Fruit fly (Drosophila melanogaster) whole organism, embryonic: ENCODE results near the gene Pp1-87B.

Source experiments
- Adf1 ChIP-seq: fragments of 200-800 bp; sonication (Bioruptor generic); IDR thresholded peaks from 2 replicates; pipeline ENCODE4 v1.3.6; 2022; ENCODE audit warnings: missing biosample characterization, missing genetic modification characterization
- Awh ChIP-seq: fragments of 200-800 bp; sonication (Bioruptor generic); IDR thresholded peaks from 2 replicates; pipeline ENCODE4, ENCODE4 v1.3.6; 2022; ENCODE audit warnings: missing biosample characterization, missing genetic modification characterization
- B-H2 ChIP-seq: fragments of 200-800 bp; sonication (Bioruptor generic); optimal IDR thresholded peaks from 2 replicates; lab custom pipeline; 2018; ENCODE audit warnings: missing biosample characterization, mild to moderate bottlenecking, missing genetic modification characterization
- BEAF-32 ChIP-seq: fragments of 200-800 bp; sonication (Bioruptor generic); optimal IDR thresholded peaks from 3 replicates; lab custom pipeline; 2017; ENCODE audit warnings: missing biosample characterization, missing genetic modification characterization, mild to moderate bottlenecking, moderate library complexity, missing genetic modification reagents
- BtbVII ChIP-seq: fragments of 200-800 bp; sonication (Bioruptor generic); optimal IDR thresholded peaks from 3 replicates; lab custom pipeline; 2017; ENCODE audit warnings: missing biosample characterization, mild to moderate bottlenecking, missing genetic modification characterization
- CG10147 ChIP-seq: fragments of 200-800 bp; sonication (Bioruptor generic); optimal IDR thresholded peaks from 2 replicates; lab custom pipeline; 2019; ENCODE audit warnings: missing biosample characterization, mild to moderate bottlenecking, missing genetic modification characterization, moderate library complexity
- CG12942 ChIP-seq: fragments of 200-800 bp; sonication (Bioruptor generic); optimal IDR thresholded peaks from 3 replicates; lab custom pipeline; 2016; ENCODE audit warnings: missing biosample characterization, missing genetic modification characterization
- CG13775 ChIP-seq: fragments of 200-800 bp; sonication (Bioruptor generic); optimal IDR thresholded peaks from 3 replicates; lab custom pipeline; 2017; ENCODE audit warnings: missing biosample characterization, mild to moderate bottlenecking, missing genetic modification characterization
- CG14710 ChIP-seq: fragments of 200-800 bp; sonication (Bioruptor generic); optimal IDR thresholded peaks from 3 replicates; lab custom pipeline; 2019; ENCODE audit warnings: missing biosample characterization, mild to moderate bottlenecking, missing genetic modification characterization, moderate library complexity
- CG15479 ChIP-seq: fragments of 200-800 bp; sonication (Bioruptor generic); optimal IDR thresholded peaks from 3 replicates; lab custom pipeline; 2019; ENCODE audit warnings: missing biosample characterization, mild to moderate bottlenecking, missing genetic modification characterization, moderate library complexity
- CG2116 ChIP-seq: fragments of 200-800 bp; sonication (Bioruptor generic); optimal IDR thresholded peaks from 3 replicates; lab custom pipeline; 2018; ENCODE audit warnings: missing biosample characterization, mild to moderate bottlenecking, missing genetic modification characterization
- CG31441 ChIP-seq: fragments of 200-800 bp; sonication (Bioruptor generic); IDR thresholded peaks from 2 replicates; pipeline ENCODE4 v1.3.6; 2022; ENCODE audit warnings: missing biosample characterization, missing genetic modification characterization
- CG32532 ChIP-seq: fragments of 200-800 bp; sonication (Bioruptor generic); IDR thresholded peaks from 2 replicates; pipeline ENCODE4 v1.3.6; 2022; ENCODE audit warnings: missing biosample characterization, missing genetic modification characterization
- CG4820 ChIP-seq: fragments of 200-800 bp; sonication (Bioruptor generic); optimal IDR thresholded peaks from 3 replicates; lab custom pipeline; 2016; ENCODE audit warnings: missing biosample characterization, missing genetic modification characterization
- CG6689 ChIP-seq: fragments of 200-800 bp; sonication (Bioruptor generic); IDR thresholded peaks from 2 replicates; pipeline ENCODE4 v1.3.6; 2022; ENCODE audit warnings: missing biosample characterization, missing genetic modification characterization
- CG8924 ChIP-seq: fragments of 200-800 bp; optimal IDR thresholded peaks from 3 replicates; lab custom pipeline; 2019; ENCODE audit warnings: missing biosample characterization, mild to moderate bottlenecking, missing genetic modification characterization, moderate library complexity
- CoRest ChIP-seq: fragments of 200-800 bp; sonication (Bioruptor generic); optimal IDR thresholded peaks from 3 replicates; lab custom pipeline; 2018; ENCODE audit warnings: missing biosample characterization, mild to moderate bottlenecking, missing genetic modification characterization, moderate library complexity
- D19A ChIP-seq: fragments of 200-800 bp; optimal IDR thresholded peaks from 3 replicates; lab custom pipeline; 2019; ENCODE audit warnings: missing biosample characterization, mild to moderate bottlenecking, missing genetic modification characterization, moderate library complexity
- Deaf1 ChIP-seq: fragments of 200-800 bp; optimal IDR thresholded peaks from 3 replicates; lab custom pipeline; 2019; ENCODE audit warnings: missing biosample characterization, mild to moderate bottlenecking, missing genetic modification characterization, moderate library complexity
- Dfd ChIP-seq, 2 experiments: fragments of >200 bp; optimal IDR thresholded peaks; 2 replicates each; lab custom pipeline; 2017; ENCODE audit warnings: missing biosample characterization in 2 of 2, missing genetic modification characterization in 2 of 2
- Dll ChIP-seq: fragments of 200-800 bp; sonication (Bioruptor generic); IDR thresholded peaks from 4 replicates; pipeline ENCODE4 v1.3.6; 2022; ENCODE audit warnings: missing biosample characterization, missing genetic modification characterization; ENCODE audit not compliant: partially characterized antibody
- Ets97D ChIP-seq: fragments of 200-800 bp; sonication (Bioruptor generic); optimal IDR thresholded peaks from 3 replicates; lab custom pipeline; 2016; ENCODE audit warnings: missing biosample characterization, missing genetic modification characterization
- Fer3 ChIP-seq: fragments of 200-800 bp; sonication (Bioruptor generic); optimal IDR thresholded peaks from 2 replicates; lab custom pipeline; 2018; ENCODE audit warnings: missing biosample characterization, mild to moderate bottlenecking, missing genetic modification characterization, moderate library complexity
- Lhr ChIP-seq: fragments of 200-800 bp; sonication (Bioruptor generic); optimal IDR thresholded peaks from 3 replicates; lab custom pipeline; 2017; ENCODE audit warnings: mild to moderate bottlenecking, missing biosample characterization, missing genetic modification reagents, missing genetic modification characterization
- Myb ChIP-seq: fragments of 200-800 bp; sonication (Bioruptor generic); optimal IDR thresholded peaks from 2 replicates; lab custom pipeline; 2016; ENCODE audit warnings: missing biosample characterization, missing genetic modification characterization
- Nf-YC ChIP-seq: fragments of 200-800 bp; optimal IDR thresholded peaks from 3 replicates; lab custom pipeline; 2019; ENCODE audit warnings: missing biosample characterization, mild to moderate bottlenecking, missing genetic modification characterization, moderate library complexity
- NfI ChIP-seq: fragments of 200-800 bp; sonication (Bioruptor generic); optimal IDR thresholded peaks from 3 replicates; lab custom pipeline; 2018; ENCODE audit warnings: missing biosample characterization, mild to moderate bottlenecking, missing genetic modification characterization, moderate library complexity
- Ravus ChIP-seq: fragments of 200-800 bp; sonication (Bioruptor generic); IDR thresholded peaks from 2 replicates; pipeline ENCODE4 v1.3.6; 2022; ENCODE audit warnings: missing biosample characterization, missing genetic modification characterization
- Sry-δ ChIP-seq: fragments of 200-800 bp; sonication (Bioruptor generic); optimal IDR thresholded peaks from 2 replicates; lab custom pipeline; 2016; ENCODE audit warnings: missing biosample characterization, missing genetic modification characterization
- Xbp1 ChIP-seq: fragments of 200-800 bp; sonication (Bioruptor generic); optimal IDR thresholded peaks from 3 replicates; lab custom pipeline; 2016; ENCODE audit warnings: missing biosample characterization, mild to moderate bottlenecking, missing genetic modification characterization
- Xrp1 ChIP-seq: fragments of 200-800 bp; sonication (Bioruptor generic); IDR thresholded peaks from 2 replicates; pipeline ENCODE4 v1.3.6; 2022; ENCODE audit warnings: missing biosample characterization, missing genetic modification characterization
- bigmax ChIP-seq: fragments of 200-800 bp; sonication (Bioruptor generic); optimal IDR thresholded peaks from 2 replicates; lab custom pipeline; 2018; ENCODE audit warnings: missing biosample characterization, mild to moderate bottlenecking, missing genetic modification characterization
- caup ChIP-seq: fragments of 200-800 bp; sonication (Bioruptor generic); optimal IDR thresholded peaks from 3 replicates; lab custom pipeline; 2017; ENCODE audit warnings: missing biosample characterization, mild to moderate bottlenecking, missing genetic modification characterization, moderate library complexity; ENCODE audit not compliant: severe bottlenecking
- da ChIP-seq: fragments of 200-800 bp; sonication (Bioruptor generic); optimal IDR thresholded peaks from 2 replicates; lab custom pipeline; 2016; ENCODE audit warnings: missing biosample characterization, missing genetic modification characterization
- exex ChIP-seq: fragments of 200-800 bp; sonication (Bioruptor generic); optimal IDR thresholded peaks from 4 replicates; lab custom pipeline; 2018; ENCODE audit warnings: missing biosample characterization, mild to moderate bottlenecking, missing genetic modification characterization, moderate library complexity
- gem ChIP-seq: fragments of 200-800 bp; sonication (Bioruptor generic); optimal IDR thresholded peaks from 2 replicates; lab custom pipeline; 2019; ENCODE audit warnings: missing biosample characterization, mild to moderate bottlenecking, missing genetic modification characterization, moderate library complexity
- gro ChIP-seq: fragments of 200-800 bp; sonication (Bioruptor generic); optimal IDR thresholded peaks from 2 replicates; lab custom pipeline; 2016; ENCODE audit warnings: missing biosample characterization, missing genetic modification characterization
- gsb-n ChIP-seq: fragments of 200-800 bp; sonication (Bioruptor generic); optimal IDR thresholded peaks from 3 replicates; lab custom pipeline; 2018; ENCODE audit warnings: missing biosample characterization, mild to moderate bottlenecking, missing genetic modification characterization
- hbn ChIP-seq: fragments of 200-800 bp; sonication (Bioruptor generic); IDR thresholded peaks from 2 replicates; pipeline ENCODE4 v1.3.6; 2022; ENCODE audit warnings: missing biosample characterization, missing genetic modification characterization; ENCODE audit not compliant: partially characterized antibody
- insv ChIP-seq, 2 experiments: fragments of 200-800 bp; sonication (Bioruptor generic); optimal IDR thresholded peaks; 3 replicates each; lab custom pipeline; 2016 to 2018; ENCODE audit warnings: missing biosample characterization in 2 of 2, missing genetic modification characterization in 2 of 2
- lola ChIP-seq, 3 experiments: fragments of >200 bp in 2 of 3; fragments of 200-800 bp in 1 of 3; sonication (Bioruptor generic) in 1 of 3; optimal IDR thresholded peaks; 2 replicates each; lab custom pipeline; 2017 to 2019; ENCODE audit warnings: missing biosample characterization in 3 of 3, missing genetic modification characterization in 3 of 3, mild to moderate bottlenecking in 1 of 3, moderate library complexity in 1 of 3
- nerfin-1 ChIP-seq: fragments of 200-800 bp; sonication (Bioruptor generic); optimal IDR thresholded peaks from 3 replicates; lab custom pipeline; 2019; ENCODE audit warnings: missing biosample characterization, mild to moderate bottlenecking, missing genetic modification characterization, moderate library complexity
- nmo ChIP-seq: fragments of 200-800 bp; sonication (Bioruptor generic); optimal IDR thresholded peaks from 2 replicates; lab custom pipeline; 2018; ENCODE audit warnings: missing biosample characterization, mild to moderate bottlenecking, missing genetic modification characterization, moderate library complexity
- nom ChIP-seq: fragments of 200-800 bp; sonication (Bioruptor generic); optimal IDR thresholded peaks from 2 replicates; lab custom pipeline; 2017; ENCODE audit warnings: missing biosample characterization, missing genetic modification characterization, mild to moderate bottlenecking, moderate library complexity, missing genetic modification reagents
- run ChIP-seq: fragments of 200-800 bp; sonication (Bioruptor generic); optimal IDR thresholded peaks from 3 replicates; lab custom pipeline; 2018; ENCODE audit warnings: missing biosample characterization, mild to moderate bottlenecking, missing genetic modification characterization
- sd ChIP-seq: fragments of 200-800 bp; sonication (Bioruptor generic); optimal IDR thresholded peaks from 3 replicates; lab custom pipeline; 2018; ENCODE audit warnings: missing biosample characterization, mild to moderate bottlenecking, missing genetic modification characterization, moderate library complexity
- tgo ChIP-seq: fragments of 200-800 bp; sonication (Bioruptor generic); IDR thresholded peaks from 3 replicates; pipeline ENCODE4 v1.3.6; 2022; ENCODE audit warnings: missing biosample characterization, missing genetic modification characterization
- unpg ChIP-seq: fragments of 200-800 bp; sonication (Bioruptor generic); optimal IDR thresholded peaks from 3 replicates; lab custom pipeline; 2018; ENCODE audit warnings: missing biosample characterization, mild to moderate bottlenecking, missing genetic modification characterization, moderate library complexity
- zfh1 ChIP-seq: fragments of 200-800 bp; sonication (Bioruptor generic); IDR thresholded peaks from 3 replicates; pipeline ENCODE4 v1.3.6; 2022; ENCODE audit warnings: missing biosample characterization, missing genetic modification characterization

Gene Pp1-87B

dm6 chr3R:12408160-12408559 lies 17.6 kb downstream of the Pp1-87B start, which contains the start of gene CG5196 (continued):
- TF ChIP-seq Adf1 (GFP tag; lab: Robert Waterston, UW) = peak; percentile 36; the same call in 1 of the 2 replicates
- TF ChIP-seq CG2116 = peak; percentile 73
- TF ChIP-seq nmo = peak; percentile 31
- TF ChIP-seq CG12942 (GFP tag; lab: Kevin White, UChicago) = no peak
- peak; percentile 13 for TF ChIP-seq CG10147
- TF ChIP-seq Awh (GFP tag; lab: Robert Waterston, UW) = no peak
- TF ChIP-seq zfh1 = 0 out of 3 replicates have a peak, but pooled peaks have one; percentile 27
- TF ChIP-seq Fer3 (tag; lab: Kevin White, UChicago) = peak; percentile 13
- peak; percentile 30 for TF ChIP-seq sd (tag; lab: Kevin White, UChicago)
- peak; percentile 18 for TF ChIP-seq caup (GFP tag; lab: Kevin White, UChicago)
- TF ChIP-seq Xbp1 (GFP tag; lab: Kevin White, UChicago) = peak; percentile 12
- TF ChIP-seq Xrp1 = 0 out of 2 replicates have a peak, but pooled peaks have one; percentile 12
- TF ChIP-seq CG15479 = no peak
- TF ChIP-seq unpg (GFP tag; lab: Kevin White, UChicago) = peak; percentile 12
- peak; percentile 31 for TF ChIP-seq Nf-YC (tag; lab: Kevin White, UChicago)
- peak; percentile 34 for TF ChIP-seq Ets97D
- TF ChIP-seq CoRest (tag; lab: Kevin White, UChicago) = peak; percentile 5
- TF ChIP-seq insv (GFP tag; optimal IDR thresholded peaks at IDR 0.05; lab: Kevin White, UChicago) = peak in 1 of 2 experiments; percentile 53
- peak; percentile 51 for TF ChIP-seq B-H2 (GFP tag; lab: Kevin White, UChicago)
- TF ChIP-seq exex (tag; lab: Kevin White, UChicago) = peak; percentile 64
- peak; percentile 47 for TF ChIP-seq bigmax (GFP tag; lab: Kevin White, UChicago)
- TF ChIP-seq CG14710 (tag; lab: Kevin White, UChicago) = peak; percentile 60
- TF ChIP-seq Sry-δ (GFP tag; lab: Kevin White, UChicago) = peak; percentile 56
- peak; percentile 30 for TF ChIP-seq NfI (GFP tag; lab: Kevin White, UChicago)
- no peak for TF ChIP-seq tgo (GFP tag; lab: Robert Waterston, UW)
- no peak for TF ChIP-seq CG6689 (GFP tag; lab: Robert Waterston, UW)
- peak; percentile 32 for TF ChIP-seq gro
- peak; percentile 20 for TF ChIP-seq gsb-n (tag; lab: Kevin White, UChicago)
- TF ChIP-seq Deaf1 (tag; lab: Kevin White, UChicago) = no peak
- TF ChIP-seq nom (GFP tag; lab: Kevin White, UChicago) = peak; percentile 45
- TF ChIP-seq da = no peak
- TF ChIP-seq BtbVII (GFP tag; lab: Kevin White, UChicago) = no peak
- TF ChIP-seq CG13775 (GFP tag; lab: Kevin White, UChicago) = no peak
- TF ChIP-seq lola (GFP tag; optimal IDR thresholded peaks at IDR 0.05; lab: Kevin White, UChicago) = no peak
- TF ChIP-seq Dll (GFP tag; lab: Robert Waterston, UW) = peak; percentile 64
- TF ChIP-seq Dfd (GFP tag; optimal IDR thresholded peaks at IDR 0.05; lab: Kevin White, UChicago) = no peak
- TF ChIP-seq gem (tag; lab: Kevin White, UChicago) = no peak
- TF ChIP-seq run (tag; lab: Kevin White, UChicago) = no peak
- TF ChIP-seq Lhr (GFP tag; lab: Kevin White, UChicago) = peak; percentile 49
- TF ChIP-seq CG31441 (GFP tag; lab: Robert Waterston, UW) = no peak; the same call in 1 of the 2 replicates
- peak; percentile 15 for TF ChIP-seq Myb (GFP tag; lab: Kevin White, UChicago)
- TF ChIP-seq D19A = peak; percentile 1
- no peak for TF ChIP-seq CG32532 (GFP tag; lab: Robert Waterston, UW)
- TF ChIP-seq Ravus (GFP tag; lab: Robert Waterston, UW) = no peak
- TF ChIP-seq BEAF-32 (GFP tag; lab: Kevin White, UChicago) = peak; percentile 73
- TF ChIP-seq nerfin-1 (tag; lab: Kevin White, UChicago) = peak; percentile 33
- peak; percentile 17 for TF ChIP-seq CG8924 (tag; lab: Kevin White, UChicago)
- peak; percentile 17 for TF ChIP-seq CG4820
- TF ChIP-seq hbn (GFP tag; lab: Robert Waterston, UW) = peak; percentile 17; the same call in 1 of the 2 replicates
